Worm (Caenorhabditis elegans) whole organism, young adult: ENCODE data around the gene odr-1.

ENCODE experiments used
- C06A6.2 ChIP-seq: fragments of 200-800 bp; sonication (Bioruptor generic); conservative IDR thresholded peaks from 2 replicates; pipeline ENCODE4 v1.3.6; 2022; ENCODE audit warnings: missing genetic modification characterization, missing compliant biosample characterization
- F22D6.2 ChIP-seq: sonication (generic microtip); optimal IDR thresholded peaks from 2 replicates; lab custom pipeline; 2016; ENCODE audit warnings: mild to moderate bottlenecking, missing genetic modification characterization, missing compliant biosample characterization
- F37B4.10 ChIP-seq: fragments of 200-800 bp; sonication (Bioruptor generic); IDR thresholded peaks from 2 replicates; pipeline ENCODE4 v1.3.6; 2022; ENCODE audit warnings: missing genetic modification characterization, missing compliant biosample characterization
- F39B2.1 ChIP-seq: fragments of 200-800 bp; sonication (Bioruptor generic); IDR thresholded peaks from 2 replicates; pipeline ENCODE4 v1.3.6; 2022; ENCODE audit warnings: missing genetic modification reagents, missing genetic modification characterization, missing compliant biosample characterization
- K11D2.4 ChIP-seq: fragments of 200-800 bp; sonication (Bioruptor generic); IDR thresholded peaks from 2 replicates; pipeline ENCODE4 v1.3.6; 2022; ENCODE audit warnings: missing genetic modification reagents, missing genetic modification characterization, missing compliant biosample characterization
- K12H6.12 ChIP-seq: fragments of 200-800 bp; sonication (Bioruptor generic); optimal IDR thresholded peaks from 2 replicates; lab custom pipeline; 2018; ENCODE audit warnings: mild to moderate bottlenecking, missing genetic modification characterization, missing compliant biosample characterization
- Y53G8AR.9 ChIP-seq: fragments of 200-800 bp; sonication (Bioruptor generic); conservative IDR thresholded peaks from 2 replicates; pipeline ENCODE4 v1.3.6; 2022; ENCODE audit warnings: missing genetic modification reagents, missing genetic modification characterization, missing compliant biosample characterization
- Y79H2A.3 ChIP-seq: fragments of 200-800 bp; sonication (Bioruptor generic); conservative IDR thresholded peaks from 2 replicates; pipeline ENCODE4 v1.3.6; 2022; ENCODE audit warnings: missing genetic modification reagents, missing genetic modification characterization, missing compliant biosample characterization
- ZK185.1 ChIP-seq: sonication (generic microtip); optimal IDR thresholded peaks from 2 replicates; lab custom pipeline; 2016; ENCODE audit warnings: mild to moderate bottlenecking, missing genetic modification characterization, missing compliant biosample characterization; ENCODE audit not compliant: poor library complexity, severe bottlenecking
- ama-1 ChIP-seq, 3 experiments: fragments of 150-350 bp in 1 of 3; sonication (generic microtip) in 2 of 3; optimal IDR thresholded peaks; 2 replicates each; lab custom pipeline; 2014 to 2018; ENCODE audit warnings: missing biosample characterization in 2 of 3, missing genetic modification characterization in 2 of 3, missing genetic modification reagents in 2 of 3
- atf-7 ChIP-seq: sonication (generic microtip); optimal IDR thresholded peaks from 2 replicates; lab custom pipeline; 2017; ENCODE audit warnings: mild to moderate bottlenecking, missing genetic modification characterization, missing compliant biosample characterization
- attf-6 ChIP-seq: fragments of 200-800 bp; sonication (Bioruptor generic); IDR thresholded peaks from 2 replicates; pipeline ENCODE4 v1.3.6; 2022; ENCODE audit warnings: missing genetic modification reagents, missing genetic modification characterization, missing compliant biosample characterization
- ceh-100 ChIP-seq: fragments of 200-800 bp; sonication (Bioruptor generic); IDR thresholded peaks from 2 replicates; pipeline ENCODE4 v1.3.6; 2022; ENCODE audit warnings: missing genetic modification reagents, missing genetic modification characterization, missing compliant biosample characterization
- egl-18 ChIP-seq: fragments of 200-800 bp; sonication (Bioruptor generic); IDR thresholded peaks from 2 replicates; pipeline ENCODE4 v1.3.6; 2022; ENCODE audit warnings: missing genetic modification reagents, missing genetic modification characterization, missing compliant biosample characterization
- fkh-3 ChIP-seq: sonication (generic microtip); optimal IDR thresholded peaks from 2 replicates; lab custom pipeline; 2016; ENCODE audit warnings: mild to moderate bottlenecking, missing genetic modification characterization, missing compliant biosample characterization
- hmg-1.2 ChIP-seq: fragments of 200-800 bp; sonication (Bioruptor generic); IDR thresholded peaks from 2 replicates; pipeline ENCODE4 v1.3.6; 2022; ENCODE audit warnings: missing genetic modification reagents, missing genetic modification characterization, missing compliant biosample characterization
- lin-40 ChIP-seq: sonication (generic microtip); optimal IDR thresholded peaks from 2 replicates; lab custom pipeline; 2016; ENCODE audit warnings: missing genetic modification characterization, mild to moderate bottlenecking, missing compliant biosample characterization, missing genotype, missing genetic modification reagents
- lsl-1 ChIP-seq: fragments of 200-800 bp; sonication (Bioruptor generic); optimal IDR thresholded peaks from 2 replicates; lab custom pipeline; 2018; ENCODE audit warnings: mild to moderate bottlenecking, missing genetic modification characterization, moderate library complexity, missing compliant biosample characterization
- lsy-27 ChIP-seq: sonication (generic microtip); optimal IDR thresholded peaks from 2 replicates; lab custom pipeline; 2017; ENCODE audit warnings: missing genetic modification characterization, mild to moderate bottlenecking, missing compliant biosample characterization, antibody characterized with exemption, missing genotype, borderline replicate concordance; ENCODE audit not compliant: insufficient read depth
- madf-3 ChIP-seq: fragments of 200-800 bp; sonication (Bioruptor generic); IDR thresholded peaks from 2 replicates; pipeline ENCODE4 v1.3.6; 2022; ENCODE audit warnings: missing genetic modification reagents, missing genetic modification characterization, missing compliant biosample characterization
- mel-28 ChIP-seq: sonication (generic microtip); optimal IDR thresholded peaks from 2 replicates; lab custom pipeline; 2016; ENCODE audit warnings: borderline replicate concordance, mild to moderate bottlenecking, missing genetic modification characterization, missing compliant biosample characterization
- mxl-1 ChIP-seq: sonication (generic microtip); optimal IDR thresholded peaks from 2 replicates; lab custom pipeline; 2016; ENCODE audit warnings: missing genetic modification characterization, missing compliant biosample characterization
- nfyb-1 ChIP-seq: fragments of 200-800 bp; sonication (Bioruptor generic); IDR thresholded peaks from 2 replicates; pipeline ENCODE4 v1.3.6; 2022; ENCODE audit warnings: missing genetic modification reagents, missing genetic modification characterization, missing compliant biosample characterization
- nhr-80 ChIP-seq: sonication (generic microtip); optimal IDR thresholded peaks from 2 replicates; lab custom pipeline; 2016; ENCODE audit warnings: missing genetic modification characterization, missing compliant biosample characterization
- nhr-90 ChIP-seq: sonication (generic microtip); optimal IDR thresholded peaks from 2 replicates; lab custom pipeline; 2016; ENCODE audit warnings: missing genotype, mild to moderate bottlenecking, missing genetic modification characterization, missing compliant biosample characterization
- repo-1 ChIP-seq: sonication (generic microtip); optimal IDR thresholded peaks from 2 replicates; lab custom pipeline; 2017; ENCODE audit warnings: mild to moderate bottlenecking, missing genetic modification characterization, missing compliant biosample characterization
- sea-2 ChIP-seq: fragments of 200-800 bp; sonication (Bioruptor generic); IDR thresholded peaks from 2 replicates; pipeline ENCODE4 v1.3.6; 2022; ENCODE audit warnings: missing genetic modification characterization, missing compliant biosample characterization
- snpc-3.4 ChIP-seq: sonication (generic microtip); optimal IDR thresholded peaks from 2 replicates; lab custom pipeline; 2017; ENCODE audit warnings: missing genetic modification characterization, mild to moderate bottlenecking, missing compliant biosample characterization, antibody characterized with exemption, moderate library complexity, missing genotype, missing genetic modification reagents
- somi-1 ChIP-seq: fragments of 200-800 bp; sonication (Bioruptor generic); optimal IDR thresholded peaks from 2 replicates; lab custom pipeline; 2018; ENCODE audit warnings: mild to moderate bottlenecking, missing genetic modification characterization, missing compliant biosample characterization
- zim-3 ChIP-seq: sonication (generic microtip); optimal IDR thresholded peaks from 2 replicates; lab custom pipeline; 2017; ENCODE audit warnings: mild to moderate bottlenecking, missing genetic modification characterization, moderate library complexity, missing compliant biosample characterization
- ztf-26 ChIP-seq: sonication (generic microtip); optimal IDR thresholded peaks from 2 replicates; lab custom pipeline; 2017; ENCODE audit warnings: missing genetic modification characterization, missing compliant biosample characterization

The odr-1 gene

ce11 chrX:13544544-13545021 is 6.2 kb downstream of the odr-1 start:
- TF ChIP-seq Y53G8AR.9 (0 out of 2 replicates have a peak, but pooled peaks have one; percentile 70), K11D2.4 (GFP tag; lab: Robert Waterston, UW) (peak; percentile 36; the same call in 1 of the 2 replicates), repo-1 (no peak), ama-1 (optimal IDR thresholded peaks at IDR 0.05; lab: Kevin White, UChicago) (peak; percentile 76), ama-1 (GFP tag; optimal IDR thresholded peaks at IDR 0.05; lab: Kevin White, UChicago) (no peak), zim-3 (tag; lab: Kevin White, UChicago) (peak; percentile 34), C06A6.2 (0 out of 2 replicates have a peak, but pooled peaks have one; percentile 16), ztf-26 (tag; lab: Kevin White, UChicago) (peak; percentile 54), madf-3 (GFP tag; lab: Robert Waterston, UW) (0 out of 2 replicates have a peak, but pooled peaks have one; percentile 13), lin-40 (peak; percentile 16), somi-1 (GFP tag; lab: Kevin White, UChicago) (no peak)

ce11 chrX:13543350-13543749 is 7.4 kb downstream of the odr-1 start:
- TF ChIP-seq lsy-27 (tag; lab: Kevin White, UChicago): no peak
- no peak for TF ChIP-seq mel-28 (tag; lab: Kevin White, UChicago)
- peak; percentile 4 for TF ChIP-seq fkh-3 (tag; lab: Kevin White, UChicago)
- no peak for TF ChIP-seq Y79H2A.3 (GFP tag; lab: Robert Waterston, UW)
- TF ChIP-seq ama-1 (optimal IDR thresholded peaks at IDR 0.05; lab: Kevin White, UChicago): peak; percentile 83
- TF ChIP-seq ama-1 (GFP tag; optimal IDR thresholded peaks at IDR 0.05; lab: Kevin White, UChicago): no peak

- TF ChIP-seq ceh-100 (GFP tag; lab: Robert Waterston, UW) (no peak), lsl-1 (GFP tag; lab: Kevin White, UChicago) (no peak), mxl-1 (no peak), hmg-1.2 (GFP tag; lab: Robert Waterston, UW) (0 out of 2 replicates have a peak, but pooled peaks have one; percentile 13), ama-1 (optimal IDR thresholded peaks at IDR 0.05; lab: Kevin White, UChicago) (peak; percentile 88), ama-1 (GFP tag; optimal IDR thresholded peaks at IDR 0.05; lab: Kevin White, UChicago) (no peak), nfyb-1 (GFP tag; lab: Robert Waterston, UW) (0 out of 2 replicates have a peak, but pooled peaks have one; percentile 31)
These were observed 8.0 kb downstream of the odr-1 start for ce11 chrX:13542757-13543156.

ce11 chrX:13542236-13542635 is 8.6 kb downstream of the odr-1 start, which contains the start of gene cah-4:
Gene cah-4, plus strand, starts transcription at chrX:13542574.
- TF ChIP-seq attf-6 (GFP tag; lab: Robert Waterston, UW) (no peak), ama-1 (optimal IDR thresholded peaks at IDR 0.05; lab: Kevin White, UChicago) (peak; percentile 75), ama-1 (GFP tag; optimal IDR thresholded peaks at IDR 0.05; lab: Kevin White, UChicago) (no peak)

ce11 chrX:13541335-13541734 is 9.5 kb downstream of the odr-1 start:
- TF ChIP-seq lin-40 (peak; percentile 35), nhr-90 (no peak), sea-2 (GFP tag; lab: Robert Waterston, UW) (no peak), F37B4.10 (GFP tag; lab: Robert Waterston, UW) (no peak), K12H6.12 (tag; lab: Kevin White, UChicago) (no peak), F39B2.1 (GFP tag; lab: Robert Waterston, UW) (no peak), F22D6.2 (tag; lab: Kevin White, UChicago) (no peak), egl-18 (no peak), nhr-80 (tag; lab: Kevin White, UChicago) (peak; percentile 21), ama-1 (optimal IDR thresholded peaks at IDR 0.05; lab: Kevin White, UChicago) (peak; percentile 88), ama-1 (GFP tag; optimal IDR thresholded peaks at IDR 0.05; lab: Kevin White, UChicago) (no peak), atf-7 (no peak), snpc-3.4 (tag; lab: Kevin White, UChicago) (no peak), ZK185.1 (no peak)
- TF ChIP-seq, all 124 proteins: peak for 3
